Fruit fly (Drosophila melanogaster): Measurements from ENCODE around the gene Npc2d.
A peak's percentile ranks its signal among the peaks of the same experiment; 100 is the strongest.

Npc2d gene

DNA sequence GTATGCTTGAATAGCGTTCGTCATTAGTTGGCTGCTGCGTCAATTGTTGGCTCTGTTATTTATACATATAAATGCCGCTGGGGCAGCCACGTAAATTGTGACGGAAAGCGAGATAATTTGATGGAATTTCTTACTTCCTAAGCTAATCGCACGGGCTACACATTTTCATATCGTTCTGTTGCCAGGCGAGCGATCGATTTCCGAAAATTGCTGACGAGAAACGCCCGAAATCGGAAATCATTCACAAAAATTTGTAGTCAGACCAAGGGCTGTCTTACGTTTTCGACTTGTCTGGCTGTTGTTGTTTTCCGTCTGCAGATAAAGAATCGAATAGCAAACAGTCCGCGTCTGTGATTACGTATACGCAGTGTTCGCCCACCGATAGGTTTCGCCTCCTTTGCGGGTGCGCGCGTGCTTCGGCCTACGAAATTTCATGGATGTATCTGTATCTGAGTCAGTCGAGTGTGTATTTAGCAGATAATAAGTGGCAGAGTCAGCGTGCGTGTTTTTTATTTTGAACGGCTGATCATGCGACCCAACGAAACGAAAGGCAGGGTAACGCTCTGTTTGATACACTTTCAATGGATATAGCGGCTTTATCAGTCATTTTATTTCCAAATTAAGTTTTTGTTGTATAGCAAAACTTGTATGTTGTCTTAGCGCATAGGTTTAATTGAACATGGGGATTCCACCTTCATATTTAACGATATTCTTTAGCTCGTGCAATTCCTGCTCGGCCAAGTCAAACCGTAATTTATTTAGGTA, 41.8 kb upstream of the Npc2d start (continued):
- TF ChIP-seq CG11696 (GFP tag; IDR thresholded peaks at IDR 0.05) (peak; percentile 36; the same call in 1 of the 2 replicates), CG6254 (GFP tag; optimal IDR thresholded peaks at IDR 0.05) (peak; percentile 18), pnt (GFP tag; optimal IDR thresholded peaks at IDR 0.05) (peak; percentile 62), klu (GFP tag; IDR thresholded peaks at IDR 0.05) (peak; percentile 64; the same call in 1 of the 2 replicates), CG10147 (GFP tag; optimal IDR thresholded peaks at IDR 0.05) (peak; percentile 48), ham (GFP tag; IDR thresholded peaks at IDR 0.05) (no peak), sens (GFP tag) (peak; percentile 91), bigmax (GFP tag; optimal IDR thresholded peaks at IDR 0.05) (no peak), hb (GFP tag; IDR thresholded peaks at IDR 0.05; ENCODE audit: partially characterized antibody) (no peak), Dll (GFP tag; IDR thresholded peaks at IDR 0.05; ENCODE audit: partially characterized antibody) (0 out of 4 replicates have a peak, but pooled peaks have one; percentile 37), nau (GFP tag; optimal IDR thresholded peaks at IDR 0.05) (peak; percentile 57), GATAe (GFP tag; conservative IDR thresholded peaks at IDR 0.05) (peak; percentile 20; the same call in 1 of the 2 replicates), bowl (GFP tag; IDR thresholded peaks at IDR 0.05) (0 out of 2 replicates have a peak, but pooled peaks have one; percentile 13), sens-2 (GFP tag; IDR thresholded peaks at IDR 0.05) (no peak), Atf6 (GFP tag; IDR thresholded peaks at IDR 0.05) (peak; percentile 64; the same call in 1 of the 2 replicates), dpn (GFP tag; optimal IDR thresholded peaks at IDR 0.05) (peak; percentile 65 to 68), CG17829 (tag; optimal IDR thresholded peaks at IDR 0.05) (peak; percentile 45), CG7372 (GFP tag; IDR thresholded peaks at IDR 0.05) (peak; percentile 73), Bteb2 (GFP tag; optimal IDR thresholded peaks at IDR 0.05) (peak; percentile 37), CG10654 (GFP tag; optimal IDR thresholded peaks at IDR 0.05) (peak; percentile 37), Chrac-16 (GFP tag; optimal IDR thresholded peaks at IDR 0.05) (peak; percentile 52), chif (GFP tag; optimal IDR thresholded peaks at IDR 0.05) (peak; percentile 46 to 52), CG32772 (GFP tag; IDR thresholded peaks at IDR 0.05) (peak; percentile 22; the same call in 1 of the 2 replicates), corto (GFP tag; optimal IDR thresholded peaks at IDR 0.05) (no peak), fu2 (GFP tag; optimal IDR thresholded peaks at IDR 0.05) (peak; percentile 34), peb (GFP tag; IDR thresholded peaks at IDR 0.05) (no peak), CG1832 (GFP tag; optimal IDR thresholded peaks at IDR 0.05) (no peak), lbe (GFP tag; optimal IDR thresholded peaks at IDR 0.05) (no peak), Gsc (GFP tag; IDR thresholded peaks at IDR 0.05) (no peak), ato (GFP tag; IDR thresholded peaks at IDR 0.05; ENCODE audit: partially characterized antibody) (no peak), Bdp1 (GFP tag; optimal IDR thresholded peaks at IDR 0.05) (peak; percentile 9), Dfd (GFP tag; optimal IDR thresholded peaks at IDR 0.05) (no peak), CG11085 (GFP tag; IDR thresholded peaks at IDR 0.05) (0 out of 2 replicates have a peak, but pooled peaks have one; percentile 25), CG3726 (GFP tag; IDR thresholded peaks at IDR 0.05) (no peak), CG10959 (GFP tag; IDR thresholded peaks at IDR 0.05) (no peak), wor (GFP tag; IDR thresholded peaks at IDR 0.05) (no peak), tna (GFP tag; IDR thresholded peaks at IDR 0.05; ENCODE audit: partially characterized antibody) (no peak), Hr39 (optimal IDR thresholded peaks at IDR 0.05) (no peak), Dip2 (GFP tag; IDR thresholded peaks at IDR 0.05) (no peak), Ets97D (GFP tag; optimal IDR thresholded peaks at IDR 0.05) (peak; percentile 42), CG4328 (GFP tag; optimal IDR thresholded peaks at IDR 0.05) (peak; percentile 57), ara (GFP tag; IDR thresholded peaks at IDR 0.05) (peak; percentile 60), Xbp1 (GFP tag; optimal IDR thresholded peaks at IDR 0.05) (peak; percentile 62), CG12659 (GFP tag; optimal IDR thresholded peaks at IDR 0.05) (peak; percentile 67), unc-4 (GFP tag; IDR thresholded peaks at IDR 0.05; ENCODE audit: partially characterized antibody) (no peak)
